Fruit fly (Drosophila melanogaster): Measurements from ENCODE around the gene Slc25A46b.
A peak's percentile ranks its signal among the peaks of the same experiment; 100 is the strongest.

The Slc25A46b gene

dm6 chr2L:18145253-18145652 is 48.9 kb downstream of the Slc25A46b start (continued):
- TF ChIP-seq Hsf (GFP tag; optimal IDR thresholded peaks at IDR 0.05) (peak; percentile 87), cato (GFP tag; optimal IDR thresholded peaks at IDR 0.05; ENCODE audit: borderline replicate concordance) (peak; percentile 75), mld (GFP tag; IDR thresholded peaks at IDR 0.05; ENCODE audit: partially characterized antibody) (no peak), CG4617 (GFP tag; optimal IDR thresholded peaks at IDR 0.05; ENCODE audit: borderline replicate concordance) (peak; percentile 65), en (GFP tag; optimal IDR thresholded peaks at IDR 0.05) (peak; percentile 78), ci (GFP tag; IDR thresholded peaks at IDR 0.05) (peak; percentile 92), gsb (GFP tag; IDR thresholded peaks at IDR 0.05) (peak; percentile 60), zfh2 (GFP tag; optimal IDR thresholded peaks at IDR 0.05) (peak; percentile 71), Drgx (GFP tag; IDR thresholded peaks at IDR 0.05) (peak; percentile 89), ind (GFP tag; optimal IDR thresholded peaks at IDR 0.05) (peak; percentile 77), CG8359 (GFP tag; optimal IDR thresholded peaks at IDR 0.05; ENCODE audit: borderline replicate concordance) (peak; percentile 71), CG2116 (GFP tag; optimal IDR thresholded peaks at IDR 0.05) (peak; percentile 60), repo (GFP tag; optimal IDR thresholded peaks at IDR 0.05) (peak; percentile 83), CG10654 (GFP tag; optimal IDR thresholded peaks at IDR 0.05) (peak; percentile 86), CG6683 (GFP tag; optimal IDR thresholded peaks at IDR 0.05) (peak; percentile 22), Ravus (GFP tag; IDR thresholded peaks at IDR 0.05) (peak; percentile 21; the same call in 1 of the 2 replicates), CG16815 (GFP tag; optimal IDR thresholded peaks at IDR 0.05) (peak; percentile 96), Sox100B (GFP tag; optimal IDR thresholded peaks at IDR 0.05) (peak; percentile 65), YL-1 (GFP tag; optimal IDR thresholded peaks at IDR 0.05) (no peak), Camta (GFP tag; optimal IDR thresholded peaks at IDR 0.05) (peak; percentile 87), CG15073 (GFP tag; optimal IDR thresholded peaks at IDR 0.05) (peak; percentile 48), Side (GFP tag; optimal IDR thresholded peaks at IDR 0.05) (peak; percentile 84), ap (GFP tag; IDR thresholded peaks at IDR 0.05) (peak; percentile 73), CG7928 (GFP tag; optimal IDR thresholded peaks at IDR 0.05) (peak; percentile 15), CG3726 (GFP tag; IDR thresholded peaks at IDR 0.05) (peak; percentile 81; the same call in 2 of the 3 replicates), MESR4 (GFP tag; optimal IDR thresholded peaks at IDR 0.05) (peak; percentile 16), Sry-δ (GFP tag; optimal IDR thresholded peaks at IDR 0.05) (peak; percentile 50), Dip3 (GFP tag; optimal IDR thresholded peaks at IDR 0.05) (peak; percentile 73), CG16863 (GFP tag; optimal IDR thresholded peaks at IDR 0.05) (peak; percentile 83), C15 (GFP tag; IDR thresholded peaks at IDR 0.05) (peak; percentile 49; the same call in 1 of the 3 replicates), grn (GFP tag; optimal IDR thresholded peaks at IDR 0.05) (peak; percentile 53), CG13287 (GFP tag; IDR thresholded peaks at IDR 0.05; ENCODE audit: partially characterized antibody) (no peak), HLH4C (GFP tag; IDR thresholded peaks at IDR 0.05; ENCODE audit: partially characterized antibody) (no peak), CG1603 (tag; optimal IDR thresholded peaks at IDR 0.05) (peak; percentile 89), Hr78 (GFP tag; optimal IDR thresholded peaks at IDR 0.05) (peak in 1 of 2 experiments; percentile 60), CG5953 (GFP tag; IDR thresholded peaks at IDR 0.05) (peak; percentile 51; the same call in 1 of the 2 replicates), CG6765 (GFP tag; optimal IDR thresholded peaks at IDR 0.05) (peak; percentile 30), ac (GFP tag; optimal IDR thresholded peaks at IDR 0.05) (peak; percentile 95), zen (tag; optimal IDR thresholded peaks at IDR 0.05) (peak; percentile 97), caup (GFP tag; optimal IDR thresholded peaks at IDR 0.05; ENCODE audit: severe bottlenecking) (peak; percentile 75), CG7987 (GFP tag; optimal IDR thresholded peaks at IDR 0.05) (no peak), nerfin-1 (tag; optimal IDR thresholded peaks at IDR 0.05) (peak; percentile 71), CG13123 (GFP tag; optimal IDR thresholded peaks at IDR 0.05) (peak; percentile 73), ase (GFP tag; IDR thresholded peaks at IDR 0.05) (peak; percentile 25; the same call in 1 of the 3 replicates), dmrt11E (tag; optimal IDR thresholded peaks at IDR 0.05) (peak; percentile 98), dati (GFP tag; IDR thresholded peaks at IDR 0.05) (peak; percentile 47; the same call in 1 of the 2 replicates), Optix (GFP tag; IDR thresholded peaks at IDR 0.05) (peak; percentile 85), ATbp (GFP tag; optimal IDR thresholded peaks at IDR 0.05) (peak; percentile 41), ranshi (GFP tag; IDR thresholded peaks at IDR 0.05) (peak; percentile 79; the same call in 1 of the 2 replicates), CG7786 (GFP tag; optimal IDR thresholded peaks at IDR 0.05) (peak; percentile 91)

Data from whole organism, embryonic.